Fruit fly (Drosophila melanogaster) whole organism, embryonic: Measurements from ENCODE around the gene kirre.

Experiments
- ATbp ChIP-seq: fragments of 200-800 bp; sonication (Bioruptor generic); optimal IDR thresholded peaks from 2 replicates; lab custom pipeline; 2017; ENCODE audit warnings: missing biosample characterization, mild to moderate bottlenecking, missing genetic modification characterization, missing genetic modification reagents
- Adf1 ChIP-seq: fragments of 200-800 bp; sonication (Bioruptor generic); IDR thresholded peaks from 2 replicates; pipeline ENCODE4 v1.3.6; 2022; ENCODE audit warnings: missing biosample characterization, missing genetic modification characterization
- Atf-2 ChIP-seq: fragments of 200-800 bp; sonication (Bioruptor generic); optimal IDR thresholded peaks from 2 replicates; lab custom pipeline; 2016; ENCODE audit warnings: missing biosample characterization, missing genetic modification characterization
- CG10209 ChIP-seq: fragments of 200-800 bp; sonication (Bioruptor generic); optimal IDR thresholded peaks from 3 replicates; lab custom pipeline; 2017; ENCODE audit warnings: missing biosample characterization, mild to moderate bottlenecking, missing genetic modification characterization, missing genetic modification reagents
- CG1233 ChIP-seq: fragments of 200-800 bp; sonication (Bioruptor generic); optimal IDR thresholded peaks from 4 replicates; lab custom pipeline; 2018; ENCODE audit warnings: missing biosample characterization, mild to moderate bottlenecking, missing genetic modification characterization
- CG13624 ChIP-seq: fragments of 200-800 bp; sonication (Bioruptor generic); optimal IDR thresholded peaks from 2 replicates; lab custom pipeline; 2016; ENCODE audit warnings: missing biosample characterization, missing genetic modification characterization
- CG1832 ChIP-seq: fragments of 200-800 bp; sonication (Bioruptor generic); optimal IDR thresholded peaks from 2 replicates; lab custom pipeline; 2017; ENCODE audit warnings: missing biosample characterization, mild to moderate bottlenecking, missing genetic modification characterization, inconsistent platforms
- CG2116 ChIP-seq: fragments of 200-800 bp; sonication (Bioruptor generic); optimal IDR thresholded peaks from 3 replicates; lab custom pipeline; 2018; ENCODE audit warnings: missing biosample characterization, mild to moderate bottlenecking, missing genetic modification characterization
- CG2678 ChIP-seq: fragments of 200-800 bp; sonication (Bioruptor generic); optimal IDR thresholded peaks from 3 replicates; lab custom pipeline; 2019; ENCODE audit warnings: missing biosample characterization, mild to moderate bottlenecking, missing genetic modification characterization, moderate library complexity
- CG2875 ChIP-seq: fragments of 200-800 bp; sonication (Bioruptor generic); optimal IDR thresholded peaks from 2 replicates; lab custom pipeline; 2017; ENCODE audit warnings: missing biosample characterization, mild to moderate bottlenecking, missing genetic modification characterization, missing genetic modification reagents
- CG30403 ChIP-seq: fragments of 200-800 bp; sonication (Bioruptor generic); optimal IDR thresholded peaks from 3 replicates; lab custom pipeline; 2016; ENCODE audit warnings: missing biosample characterization, missing genetic modification characterization
- CG4282 ChIP-seq: fragments of 200-800 bp; sonication (Bioruptor generic); optimal IDR thresholded peaks from 2 replicates; lab custom pipeline; 2016; ENCODE audit warnings: missing biosample characterization, missing genetic modification characterization
- CG4424 ChIP-seq: fragments of 200-800 bp; sonication (Bioruptor generic); optimal IDR thresholded peaks from 3 replicates; lab custom pipeline; 2016; ENCODE audit warnings: missing biosample characterization, missing genetic modification characterization
- CG5180 ChIP-seq: fragments of 200-800 bp; sonication (Bioruptor generic); optimal IDR thresholded peaks from 3 replicates; lab custom pipeline; 2017; ENCODE audit warnings: missing biosample characterization, missing genetic modification characterization, mild to moderate bottlenecking, moderate library complexity, missing genetic modification reagents
- CG6813 ChIP-seq: fragments of 200-800 bp; sonication (Bioruptor generic); optimal IDR thresholded peaks from 2 replicates; lab custom pipeline; 2017; ENCODE audit warnings: missing biosample characterization, missing genetic modification characterization, mild to moderate bottlenecking, moderate library complexity, missing genetic modification reagents
- D19A ChIP-seq: fragments of 200-800 bp; optimal IDR thresholded peaks from 3 replicates; lab custom pipeline; 2019; ENCODE audit warnings: missing biosample characterization, mild to moderate bottlenecking, missing genetic modification characterization, moderate library complexity
- Drgx ChIP-seq: fragments of 200-800 bp; sonication (Bioruptor generic); IDR thresholded peaks from 2 replicates; pipeline ENCODE4 v1.3.6; 2022; ENCODE audit warnings: missing biosample characterization, missing genetic modification characterization
- Eip74EF ChIP-seq, 2 experiments: fragments of 200-800 bp in 1 of 2; fragments of >200 bp in 1 of 2; sonication (Bioruptor generic) in 1 of 2; optimal IDR thresholded peaks; 2 replicates each; lab custom pipeline; 2017 to 2019; ENCODE audit warnings: missing biosample characterization in 2 of 2, missing genetic modification characterization in 2 of 2, mild to moderate bottlenecking in 1 of 2, moderate library complexity in 1 of 2
- HLH3B ChIP-seq: fragments of 200-800 bp; sonication (Bioruptor generic); IDR thresholded peaks from 2 replicates; pipeline ENCODE4 v1.3.6; 2022; ENCODE audit warnings: missing biosample characterization, missing genetic modification characterization
- HLHmδ ChIP-seq: fragments of 200-800 bp; sonication (Bioruptor generic); optimal IDR thresholded peaks from 2 replicates; lab custom pipeline; 2018; ENCODE audit warnings: missing biosample characterization, mild to moderate bottlenecking, missing genetic modification characterization, moderate library complexity
- Hr78 ChIP-seq, 2 experiments: fragments of 200-800 bp in 1 of 2; fragments of >200 bp in 1 of 2; sonication (Bioruptor generic) in 1 of 2; optimal IDR thresholded peaks; 2 replicates each; lab custom pipeline; 2017 to 2019; ENCODE audit warnings: missing biosample characterization in 2 of 2, missing genetic modification characterization in 2 of 2, mild to moderate bottlenecking in 1 of 2, moderate library complexity in 1 of 2
- Jarid2 ChIP-seq: fragments of 200-800 bp; sonication (Bioruptor generic); optimal IDR thresholded peaks from 3 replicates; lab custom pipeline; 2017; ENCODE audit warnings: mild to moderate bottlenecking, missing biosample characterization, missing genetic modification reagents, missing genetic modification characterization
- Kr ChIP-seq: fragments of 200-800 bp; sonication (Bioruptor generic); optimal IDR thresholded peaks from 2 replicates; lab custom pipeline; 2017; ENCODE audit warnings: missing biosample characterization, mild to moderate bottlenecking, missing genetic modification characterization
- Med ChIP-seq: fragments of 200-800 bp; sonication (Bioruptor generic); peaks from one replicate; lab custom pipeline; 2016; ENCODE audit warnings: missing biosample characterization, missing genetic modification characterization, mild to moderate bottlenecking, inconsistent platforms, moderate library complexity
- Rfx ChIP-seq: fragments of 200-800 bp; sonication (Bioruptor generic); IDR thresholded peaks from 2 replicates; pipeline ENCODE4 v1.3.6; 2022; ENCODE audit warnings: missing biosample characterization, missing genetic modification characterization
- Side ChIP-seq: fragments of 200-800 bp; sonication (Bioruptor generic); optimal IDR thresholded peaks from 2 replicates; lab custom pipeline; 2016; ENCODE audit warnings: missing biosample characterization, missing genetic modification characterization
- Sin3A ChIP-seq: fragments of >200 bp; optimal IDR thresholded peaks from 2 replicates; lab custom pipeline; 2018
- Taf1 ChIP-seq: fragments of 200-800 bp; sonication (Bioruptor generic); IDR thresholded peaks from 2 replicates; pipeline ENCODE4 v1.3.6; 2022; ENCODE audit warnings: missing biosample characterization, missing genetic modification characterization
- Trl ChIP-seq, 3 experiments: fragments of >200 bp in 2 of 3; fragments of 200-800 bp in 1 of 3; sonication (Bioruptor generic) in 1 of 3; optimal IDR thresholded peaks; 2 replicates in 1 of 3; 3 replicates in 2 of 3; lab custom pipeline; 2016 to 2017; ENCODE audit warnings: missing biosample characterization in 1 of 3, missing genetic modification characterization in 1 of 3
- ash1 ChIP-seq: fragments of 200-800 bp; sonication (Bioruptor generic); optimal IDR thresholded peaks from 2 replicates; lab custom pipeline; 2018; ENCODE audit warnings: missing biosample characterization, mild to moderate bottlenecking, missing genetic modification characterization
- btn ChIP-seq: fragments of 200-800 bp; sonication (Bioruptor generic); optimal IDR thresholded peaks from 2 replicates; lab custom pipeline; 2016; ENCODE audit warnings: missing biosample characterization, missing genetic modification characterization
- cato ChIP-seq: fragments of 200-800 bp; sonication (Bioruptor generic); optimal IDR thresholded peaks from 2 replicates; lab custom pipeline; 2016; ENCODE audit warnings: missing biosample characterization, missing genetic modification characterization, borderline replicate concordance
- ci ChIP-seq: fragments of 200-800 bp; sonication (Bioruptor generic); IDR thresholded peaks from 3 replicates; pipeline ENCODE4 v1.3.6; 2022; ENCODE audit warnings: missing biosample characterization, missing genetic modification characterization
- dysf ChIP-seq: fragments of 200-800 bp; sonication (Bioruptor generic); IDR thresholded peaks from 3 replicates; pipeline ENCODE4 v1.3.6; 2022; ENCODE audit warnings: missing biosample characterization, missing genetic modification characterization
- fd96Cb ChIP-seq: fragments of 200-800 bp; sonication (Bioruptor generic); optimal IDR thresholded peaks from 2 replicates; lab custom pipeline; 2018; ENCODE audit warnings: missing biosample characterization, mild to moderate bottlenecking, missing genetic modification characterization, moderate library complexity
- gcm2 ChIP-seq: fragments of 200-800 bp; sonication (Bioruptor generic); optimal IDR thresholded peaks from 2 replicates; lab custom pipeline; 2016; ENCODE audit warnings: missing biosample characterization, missing genetic modification characterization
- kay ChIP-seq: fragments of 200-800 bp; sonication (Bioruptor generic); optimal IDR thresholded peaks from 2 replicates; lab custom pipeline; 2016; ENCODE audit warnings: missing biosample characterization, missing genetic modification characterization
- lov ChIP-seq, 2 experiments: fragments of 200-800 bp in 1 of 2; fragments of >200 bp in 1 of 2; sonication (Bioruptor generic) in 1 of 2; IDR thresholded peaks in 1 of 2; optimal IDR thresholded peaks in 1 of 2; 2 replicates in 1 of 2; 3 replicates in 1 of 2; pipeline versions ENCODE4 v1.3.6 to Lab custom; 2017 to 2022; ENCODE audit warnings: missing biosample characterization in 1 of 2, missing genetic modification characterization in 1 of 2
- maf-S ChIP-seq: fragments of 200-800 bp; sonication (Bioruptor generic); optimal IDR thresholded peaks from 2 replicates; lab custom pipeline; 2016; ENCODE audit warnings: missing biosample characterization, missing genetic modification characterization
- org-1 ChIP-seq: fragments of 200-800 bp; sonication (Bioruptor generic); optimal IDR thresholded peaks from 2 replicates; lab custom pipeline; 2017; ENCODE audit warnings: missing biosample characterization, missing genetic modification characterization
- otp ChIP-seq: fragments of 200-800 bp; sonication (Bioruptor generic); IDR thresholded peaks from 3 replicates; pipeline ENCODE4, ENCODE4 v1.3.6; 2022; ENCODE audit warnings: missing biosample characterization, missing genetic modification characterization
- pros ChIP-seq: fragments of 200-800 bp; sonication (Bioruptor generic); optimal IDR thresholded peaks from 3 replicates; lab custom pipeline; 2019; ENCODE audit warnings: missing biosample characterization, mild to moderate bottlenecking, missing genetic modification characterization, moderate library complexity
- tgo ChIP-seq: fragments of 200-800 bp; sonication (Bioruptor generic); IDR thresholded peaks from 3 replicates; pipeline ENCODE4 v1.3.6; 2022; ENCODE audit warnings: missing biosample characterization, missing genetic modification characterization
- tll ChIP-seq, 2 experiments: fragments of 200-800 bp in 1 of 2; fragments of >200 bp in 1 of 2; sonication (Bioruptor generic) in 1 of 2; optimal IDR thresholded peaks; 2 replicates each; lab custom pipeline; 2017 to 2019; ENCODE audit warnings: missing biosample characterization in 2 of 2, missing genetic modification characterization in 2 of 2, mild to moderate bottlenecking in 1 of 2, moderate library complexity in 1 of 2
- twi ChIP-seq: fragments of 200-800 bp; optimal IDR thresholded peaks from 2 replicates; lab custom pipeline; 2019; ENCODE audit warnings: missing biosample characterization, mild to moderate bottlenecking, missing genetic modification characterization, moderate library complexity
- vvl ChIP-seq: fragments of 200-800 bp; sonication (Bioruptor generic); IDR thresholded peaks from 2 replicates; pipeline ENCODE4 v1.3.6; 2022; ENCODE audit warnings: missing biosample characterization, missing genetic modification characterization
- wek ChIP-seq: fragments of 200-800 bp; sonication (Bioruptor generic); optimal IDR thresholded peaks from 3 replicates; lab custom pipeline; 2018; ENCODE audit warnings: missing biosample characterization, mild to moderate bottlenecking, missing genetic modification characterization, moderate library complexity

kirre gene

DNA sequence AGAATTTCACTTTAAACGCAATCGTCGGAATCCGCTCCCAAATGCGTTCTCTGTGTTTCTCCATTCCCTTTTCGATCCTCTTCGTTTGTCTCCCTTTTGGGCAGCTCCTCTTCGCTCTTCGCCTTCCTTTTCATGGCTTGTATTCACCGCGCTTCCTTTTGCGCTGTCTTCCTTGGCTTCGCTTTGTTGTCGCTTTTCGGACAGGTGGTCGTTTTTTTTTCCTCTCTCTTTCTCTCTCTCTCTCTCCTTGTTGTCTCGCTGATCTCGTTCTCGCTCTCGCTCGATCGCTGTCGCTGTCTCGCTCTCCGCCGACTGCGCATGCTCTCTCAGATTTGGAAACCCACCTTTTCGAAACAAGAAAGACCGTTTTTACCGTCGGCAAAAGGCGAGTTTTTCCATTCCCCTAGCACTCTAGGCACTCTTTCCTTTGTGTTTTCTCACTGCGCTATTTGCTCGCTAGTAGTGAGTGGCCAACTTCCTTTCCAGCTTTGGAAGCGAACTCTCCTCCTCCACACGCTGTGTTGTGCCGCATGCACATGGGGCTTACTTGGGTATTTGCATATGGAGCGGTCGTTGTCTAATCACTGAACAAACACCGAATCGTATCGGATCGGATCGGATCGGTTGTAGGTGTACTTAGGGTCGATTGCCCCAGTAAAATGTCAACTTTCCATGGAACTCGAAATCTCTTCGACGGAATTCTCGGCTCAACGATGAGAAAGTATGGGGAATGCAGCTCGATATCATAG lies 396.3 kb downstream of the kirre start (continued):
- TF ChIP-seq pros (peak; percentile 70), otp (GFP tag; lab: Robert Waterston, UW) (0 out of 3 replicates have a peak, but pooled peaks have one; percentile 20), ci (peak; percentile 39; the same call in 1 of the 3 replicates), maf-S (peak; percentile 19), wek (GFP tag; lab: Kevin White, UChicago) (peak; percentile 23), Rfx (GFP tag; lab: Robert Waterston, UW) (no peak), Side (peak; percentile 51), CG10209 (peak; percentile 46), CG30403 (GFP tag; lab: Kevin White, UChicago) (no peak), Adf1 (peak; percentile 11; the same call in 1 of the 2 replicates), Kr (no peak), cato (GFP tag; lab: Kevin White, UChicago) (no peak), CG1233 (GFP tag; lab: Kevin White, UChicago) (peak; percentile 13), ATbp (GFP tag; lab: Kevin White, UChicago) (peak; percentile 47), tgo (GFP tag; lab: Robert Waterston, UW) (no peak), CG4424 (GFP tag; lab: Kevin White, UChicago) (peak; percentile 0), CG2116 (peak; percentile 12), Med (peak; percentile 84), CG1832 (GFP tag; lab: Kevin White, UChicago) (peak; percentile 87), HLH3B (GFP tag; lab: Robert Waterston, UW) (peak; percentile 16; the same call in 1 of the 2 replicates), kay (GFP tag; lab: Kevin White, UChicago) (no peak), org-1 (GFP tag; lab: Kevin White, UChicago) (peak; percentile 25), tll (GFP tag; optimal IDR thresholded peaks at IDR 0.05; lab: Kevin White, UChicago) (peak in 1 of 2 experiments; percentile 7), gcm2 (no peak), Hr78 (GFP tag; optimal IDR thresholded peaks at IDR 0.05; lab: Kevin White, UChicago) (peak in 1 of 2 experiments; percentile 18), CG2678 (peak; percentile 11), Eip74EF (GFP tag; optimal IDR thresholded peaks at IDR 0.05; lab: Kevin White, UChicago) (no peak), vvl (GFP tag; lab: Robert Waterston, UW) (peak; percentile 32; the same call in 1 of the 2 replicates), lov (optimal IDR thresholded peaks at IDR 0.05; lab: Kevin White, UChicago) (no peak), lov (GFP tag; IDR thresholded peaks at IDR 0.05; lab: Robert Waterston, UW) (0 out of 3 replicates have a peak, but pooled peaks have one; percentile 14), CG4282 (GFP tag; lab: Kevin White, UChicago) (no peak), CG2875 (GFP tag; lab: Kevin White, UChicago) (peak; percentile 33), dysf (GFP tag; lab: Robert Waterston, UW) (no peak), Atf-2 (GFP tag; lab: Kevin White, UChicago) (no peak), Sin3A (lab: Kevin White, UChicago) (no peak), ash1 (GFP tag; lab: Kevin White, UChicago) (peak; percentile 28), fd96Cb (no peak), twi (tag; lab: Kevin White, UChicago) (peak; percentile 15), Drgx (GFP tag; lab: Robert Waterston, UW) (no peak), CG13624 (GFP tag; lab: Kevin White, UChicago) (no peak), Trl (optimal IDR thresholded peaks at IDR 0.05; lab: Kevin White, UChicago) (peak; percentile 55 to 75), Trl (GFP tag; optimal IDR thresholded peaks at IDR 0.05; lab: Kevin White, UChicago) (peak; percentile 55), btn (GFP tag; lab: Kevin White, UChicago) (peak; percentile 18), D19A (tag; lab: Kevin White, UChicago) (peak; percentile 31), Taf1 (GFP tag; lab: Robert Waterston, UW) (no peak), CG6813 (GFP tag; lab: Kevin White, UChicago) (peak; percentile 36), Jarid2 (GFP tag; lab: Kevin White, UChicago) (peak; percentile 16), CG5180 (peak; percentile 16), HLHmδ (GFP tag; lab: Kevin White, UChicago) (peak; percentile 39)
